Fruit fly (Drosophila melanogaster) whole organism, embryonic: Measurements from ENCODE around the gene Cdc14.
A peak's percentile ranks its signal among the peaks of the same experiment; 100 is the strongest.

Experiments used
- Abd-B ChIP-seq: fragments of 200-800 bp; sonication (Bioruptor generic); optimal IDR thresholded peaks from 2 replicates; lab custom pipeline; 2018; ENCODE audit warnings: missing biosample characterization, mild to moderate bottlenecking, missing genetic modification characterization, moderate library complexity
- CG10274 ChIP-seq: fragments of 200-800 bp; sonication (Bioruptor generic); optimal IDR thresholded peaks from 3 replicates; lab custom pipeline; 2017; ENCODE audit warnings: missing biosample characterization, mild to moderate bottlenecking, missing genetic modification characterization
- CG12659 ChIP-seq: fragments of 200-800 bp; sonication (Bioruptor generic); optimal IDR thresholded peaks from 3 replicates; lab custom pipeline; 2017; ENCODE audit warnings: mild to moderate bottlenecking, missing biosample characterization, missing genetic modification reagents, missing genetic modification characterization
- CG13287 ChIP-seq: fragments of 200-800 bp; sonication (Bioruptor generic); IDR thresholded peaks from 2 replicates; pipeline ENCODE4 v1.3.6; 2022; ENCODE audit warnings: missing biosample characterization, missing genetic modification characterization; ENCODE audit not compliant: partially characterized antibody
- CG13296 ChIP-seq: fragments of 200-800 bp; sonication (Bioruptor generic); optimal IDR thresholded peaks from 3 replicates; lab custom pipeline; 2018; ENCODE audit warnings: missing biosample characterization, mild to moderate bottlenecking, missing genetic modification characterization
- CG1529 ChIP-seq: fragments of 200-800 bp; sonication (Bioruptor generic); optimal IDR thresholded peaks from 3 replicates; lab custom pipeline; 2018; ENCODE audit warnings: missing biosample characterization, missing genetic modification characterization
- CG16815 ChIP-seq: fragments of 200-800 bp; sonication (Bioruptor generic); optimal IDR thresholded peaks from 3 replicates; lab custom pipeline; 2017; ENCODE audit warnings: missing biosample characterization, mild to moderate bottlenecking, missing genetic modification characterization
- CG17328 ChIP-seq: fragments of 200-800 bp; sonication (Bioruptor generic); IDR thresholded peaks from 2 replicates; pipeline ENCODE4 v1.3.6; 2022; ENCODE audit warnings: missing biosample characterization, missing genetic modification characterization
- CG17361 ChIP-seq: fragments of 200-800 bp; sonication (Bioruptor generic); IDR thresholded peaks from 3 replicates; pipeline ENCODE4 v1.3.6; 2022; ENCODE audit warnings: missing biosample characterization, missing genetic modification characterization
- CG2129 ChIP-seq: fragments of 200-800 bp; sonication (Bioruptor generic); IDR thresholded peaks from 2 replicates; pipeline ENCODE4 v1.3.6; 2022; ENCODE audit warnings: missing biosample characterization, missing genetic modification characterization; ENCODE audit not compliant: partially characterized antibody
- CG32532 ChIP-seq: fragments of 200-800 bp; sonication (Bioruptor generic); IDR thresholded peaks from 2 replicates; pipeline ENCODE4 v1.3.6; 2022; ENCODE audit warnings: missing biosample characterization, missing genetic modification characterization
- CG3407 ChIP-seq: fragments of 200-800 bp; sonication (Bioruptor generic); optimal IDR thresholded peaks from 2 replicates; lab custom pipeline; 2018; ENCODE audit warnings: missing biosample characterization, mild to moderate bottlenecking, missing genetic modification characterization
- CG4328 ChIP-seq: fragments of 200-800 bp; sonication (Bioruptor generic); optimal IDR thresholded peaks from 3 replicates; lab custom pipeline; 2017; ENCODE audit warnings: missing biosample characterization, missing genetic modification reagents, missing genetic modification characterization
- CG4617 ChIP-seq: fragments of 200-800 bp; sonication (Bioruptor generic); optimal IDR thresholded peaks from 3 replicates; lab custom pipeline; 2016; ENCODE audit warnings: missing biosample characterization, missing genetic modification characterization, borderline replicate concordance
- CG6689 ChIP-seq: fragments of 200-800 bp; sonication (Bioruptor generic); IDR thresholded peaks from 2 replicates; pipeline ENCODE4 v1.3.6; 2022; ENCODE audit warnings: missing biosample characterization, missing genetic modification characterization
- CG6791 ChIP-seq: fragments of 200-800 bp; sonication (Bioruptor generic); IDR thresholded peaks from 3 replicates; pipeline ENCODE4 v1.3.6; 2022; ENCODE audit warnings: missing biosample characterization, missing genetic modification characterization; ENCODE audit not compliant: partially characterized antibody
- CG7372 ChIP-seq: fragments of 200-800 bp; sonication (Bioruptor generic); IDR thresholded peaks from 2 replicates; pipeline ENCODE4 v1.3.6; 2022; ENCODE audit warnings: missing biosample characterization, missing genetic modification characterization
- CG7745 ChIP-seq: fragments of 200-800 bp; sonication (Bioruptor generic); optimal IDR thresholded peaks from 2 replicates; lab custom pipeline; 2018; ENCODE audit warnings: missing biosample characterization, mild to moderate bottlenecking, missing genetic modification characterization, moderate library complexity
- CG7786 ChIP-seq: fragments of 200-800 bp; sonication (Bioruptor generic); optimal IDR thresholded peaks from 2 replicates; lab custom pipeline; 2016; ENCODE audit warnings: missing biosample characterization, missing genetic modification characterization
- CG7963 ChIP-seq: fragments of 200-800 bp; sonication (Bioruptor generic); IDR thresholded peaks from 3 replicates; pipeline ENCODE4 v1.3.6; 2022; ENCODE audit warnings: missing biosample characterization, missing genetic modification characterization; ENCODE audit not compliant: partially characterized antibody
- CG8478 ChIP-seq: fragments of >200 bp; optimal IDR thresholded peaks from 2 replicates; lab custom pipeline; 2018
- CG9817 ChIP-seq: fragments of 200-800 bp; sonication (Bioruptor generic); optimal IDR thresholded peaks from 2 replicates; lab custom pipeline; 2018; ENCODE audit warnings: missing biosample characterization, mild to moderate bottlenecking, missing genetic modification characterization, moderate library complexity
- Deaf1 ChIP-seq: fragments of 200-800 bp; optimal IDR thresholded peaks from 3 replicates; lab custom pipeline; 2019; ENCODE audit warnings: missing biosample characterization, mild to moderate bottlenecking, missing genetic modification characterization, moderate library complexity
- Drgx ChIP-seq: fragments of 200-800 bp; sonication (Bioruptor generic); IDR thresholded peaks from 2 replicates; pipeline ENCODE4 v1.3.6; 2022; ENCODE audit warnings: missing biosample characterization, missing genetic modification characterization
- Gug ChIP-seq: fragments of 200-800 bp; sonication (Bioruptor generic); IDR thresholded peaks from 4 replicates; pipeline ENCODE4 v1.3.6; 2022; ENCODE audit warnings: missing biosample characterization, missing genetic modification characterization
- HHEX ChIP-seq: fragments of 200-800 bp; sonication (Bioruptor generic); optimal IDR thresholded peaks from 3 replicates; lab custom pipeline; 2017; ENCODE audit warnings: missing biosample characterization, mild to moderate bottlenecking, missing genetic modification characterization, missing genetic modification reagents
- Hand ChIP-seq: fragments of 200-800 bp; sonication (Bioruptor generic); optimal IDR thresholded peaks from 2 replicates; lab custom pipeline; 2017; ENCODE audit warnings: mild to moderate bottlenecking, missing biosample characterization, missing genetic modification reagents, missing genetic modification characterization
- NC2α ChIP-seq: fragments of 200-800 bp; sonication (Bioruptor generic); optimal IDR thresholded peaks from 2 replicates; lab custom pipeline; 2016; ENCODE audit warnings: missing biosample characterization, missing genetic modification characterization
- Oaz ChIP-seq: fragments of 200-800 bp; sonication (Bioruptor generic); IDR thresholded peaks from 2 replicates; pipeline ENCODE4 v1.3.6; 2022; ENCODE audit warnings: missing biosample characterization, missing genetic modification characterization
- Pdp1 ChIP-seq, 2 experiments: fragments of 200-800 bp; sonication (Bioruptor generic); optimal IDR thresholded peaks; 3 replicates each; lab custom pipeline; 2016; ENCODE audit warnings: missing biosample characterization in 2 of 2, missing genetic modification characterization in 2 of 2, mild to moderate bottlenecking in 1 of 2, moderate library complexity in 1 of 2
- Scr ChIP-seq: fragments of 200-800 bp; sonication (Bioruptor generic); IDR thresholded peaks from 2 replicates; pipeline ENCODE4 v1.3.6; 2022; ENCODE audit warnings: missing biosample characterization, missing genetic modification characterization; ENCODE audit not compliant: partially characterized antibody
- Side ChIP-seq: fragments of 200-800 bp; sonication (Bioruptor generic); optimal IDR thresholded peaks from 2 replicates; lab custom pipeline; 2016; ENCODE audit warnings: missing biosample characterization, missing genetic modification characterization
- Six4 ChIP-seq: fragments of 200-800 bp; sonication (Bioruptor generic); optimal IDR thresholded peaks from 2 replicates; lab custom pipeline; 2016; ENCODE audit warnings: missing biosample characterization, missing genetic modification characterization
- Xbp1 ChIP-seq: fragments of 200-800 bp; sonication (Bioruptor generic); optimal IDR thresholded peaks from 3 replicates; lab custom pipeline; 2016; ENCODE audit warnings: missing biosample characterization, mild to moderate bottlenecking, missing genetic modification characterization
- abd-A ChIP-seq: fragments of 200-800 bp; sonication (Bioruptor generic); optimal IDR thresholded peaks from 3 replicates; lab custom pipeline; 2019; ENCODE audit warnings: missing biosample characterization, mild to moderate bottlenecking, missing genetic modification characterization, moderate library complexity
- cas ChIP-seq: fragments of 200-800 bp; sonication (Bioruptor generic); IDR thresholded peaks from 2 replicates; pipeline ENCODE4 v1.3.6; 2022; ENCODE audit warnings: missing biosample characterization, missing genetic modification characterization
- croc ChIP-seq: fragments of 200-800 bp; sonication (Bioruptor generic); conservative IDR thresholded peaks from 3 replicates; pipeline ENCODE4 v1.3.6; 2022; ENCODE audit warnings: missing biosample characterization, missing genetic modification characterization
- dpn ChIP-seq, 2 experiments: fragments of 200-800 bp; sonication (Bioruptor generic); optimal IDR thresholded peaks; 3 replicates each; lab custom pipeline; 2016; ENCODE audit warnings: missing biosample characterization in 2 of 2, missing genetic modification characterization in 2 of 2
- emc ChIP-seq: fragments of 200-800 bp; sonication (Bioruptor generic); optimal IDR thresholded peaks from 2 replicates; lab custom pipeline; 2016; ENCODE audit warnings: missing biosample characterization, missing genetic modification characterization
- exex ChIP-seq: fragments of 200-800 bp; sonication (Bioruptor generic); optimal IDR thresholded peaks from 4 replicates; lab custom pipeline; 2018; ENCODE audit warnings: missing biosample characterization, mild to moderate bottlenecking, missing genetic modification characterization, moderate library complexity
- h ChIP-seq: fragments of >200 bp; optimal IDR thresholded peaks from 2 replicates; lab custom pipeline; 2017
- hb ChIP-seq: fragments of 200-800 bp; sonication (Bioruptor generic); IDR thresholded peaks from 3 replicates; pipeline ENCODE4 v1.3.6; 2022; ENCODE audit warnings: missing biosample characterization, missing genetic modification characterization; ENCODE audit not compliant: partially characterized antibody
- otp ChIP-seq: fragments of 200-800 bp; sonication (Bioruptor generic); IDR thresholded peaks from 3 replicates; pipeline ENCODE4, ENCODE4 v1.3.6; 2022; ENCODE audit warnings: missing biosample characterization, missing genetic modification characterization
- phol ChIP-seq: fragments of 200-800 bp; sonication (Bioruptor generic); optimal IDR thresholded peaks from 3 replicates; lab custom pipeline; 2018; ENCODE audit warnings: missing biosample characterization, mild to moderate bottlenecking, missing genetic modification characterization, moderate library complexity
- run ChIP-seq: fragments of 200-800 bp; sonication (Bioruptor generic); optimal IDR thresholded peaks from 3 replicates; lab custom pipeline; 2018; ENCODE audit warnings: missing biosample characterization, mild to moderate bottlenecking, missing genetic modification characterization
- sim ChIP-seq: fragments of 200-800 bp; sonication (Bioruptor generic); IDR thresholded peaks from 2 replicates; pipeline ENCODE4 v1.3.6; 2022; ENCODE audit warnings: missing biosample characterization, missing genetic modification characterization
- sr ChIP-seq: fragments of 200-800 bp; sonication (Bioruptor generic); IDR thresholded peaks from 3 replicates; pipeline ENCODE4 v1.3.6; 2022; ENCODE audit warnings: missing biosample characterization, missing genetic modification characterization
- stc ChIP-seq: fragments of 200-800 bp; sonication (Bioruptor generic); IDR thresholded peaks from 2 replicates; pipeline ENCODE4 v1.3.6; 2022; ENCODE audit warnings: missing biosample characterization, missing genetic modification characterization
- tin ChIP-seq: fragments of 200-800 bp; sonication (Bioruptor generic); optimal IDR thresholded peaks from 3 replicates; lab custom pipeline; 2016; ENCODE audit warnings: missing biosample characterization, missing genetic modification characterization
- vfl ChIP-seq: fragments of 200-800 bp; sonication (Bioruptor generic); optimal IDR thresholded peaks from 2 replicates; lab custom pipeline; 2016; ENCODE audit warnings: missing biosample characterization, missing genetic modification characterization
- yki ChIP-seq: fragments of >200 bp; optimal IDR thresholded peaks from 3 replicates; lab custom pipeline; 2018
- zen ChIP-seq: fragments of 200-800 bp; sonication (Bioruptor generic); optimal IDR thresholded peaks from 3 replicates; lab custom pipeline; 2018; ENCODE audit warnings: missing biosample characterization, mild to moderate bottlenecking, missing genetic modification characterization, moderate library complexity

The Cdc14 gene

DNA sequence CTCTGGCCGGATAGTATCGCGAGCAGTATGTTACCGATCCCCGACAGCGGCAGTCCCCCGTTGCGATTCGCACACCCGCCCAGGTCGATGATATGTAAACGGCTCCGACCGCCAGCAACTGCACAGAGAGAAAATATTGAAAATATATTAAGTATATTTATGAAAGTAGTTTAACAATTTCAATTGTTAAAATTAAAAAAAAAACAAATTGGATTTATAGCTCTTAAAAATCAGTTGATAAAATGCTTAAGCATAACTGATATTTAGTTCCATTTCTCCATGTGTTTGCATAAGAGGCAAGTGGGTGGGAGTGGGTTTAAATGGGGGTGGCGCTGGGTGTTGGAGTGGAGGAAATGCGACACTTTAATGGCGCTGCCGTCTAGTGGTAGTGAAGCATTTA, 39.0 kb upstream of the Cdc14 start (continued):
- no peak for TF ChIP-seq CG2129 (GFP tag; lab: Robert Waterston, UW)
- no peak for TF ChIP-seq tin (GFP tag; lab: Kevin White, UChicago)
- no peak for TF ChIP-seq run (tag; lab: Kevin White, UChicago)
- TF ChIP-seq Deaf1 (tag; lab: Kevin White, UChicago) = no peak
- TF ChIP-seq CG12659 (GFP tag; lab: Kevin White, UChicago) = peak; percentile 6
- TF ChIP-seq Xbp1 (GFP tag; lab: Kevin White, UChicago) = no peak
- no peak for TF ChIP-seq zen (tag; lab: Kevin White, UChicago)
- TF ChIP-seq Abd-B = no peak
- TF ChIP-seq CG7372 (GFP tag; lab: Robert Waterston, UW) = no peak
- no peak; the same call in 1 of the 2 replicates for TF ChIP-seq CG32532 (GFP tag; lab: Robert Waterston, UW)
- TF ChIP-seq CG17361 = no peak
- no peak for TF ChIP-seq CG13287 (GFP tag; lab: Robert Waterston, UW)
- no peak for TF ChIP-seq Oaz (GFP tag; lab: Robert Waterston, UW)
- TF ChIP-seq stc (GFP tag; lab: Robert Waterston, UW) = no peak
- TF ChIP-seq CG8478 (lab: Kevin White, UChicago) = no peak
- TF ChIP-seq CG6791 (GFP tag; lab: Robert Waterston, UW) = no peak
- 0 out of 3 replicates have a peak, but pooled peaks have one; percentile 11 for TF ChIP-seq otp (GFP tag; lab: Robert Waterston, UW)
- TF ChIP-seq CG13296 (GFP tag; lab: Kevin White, UChicago) = no peak
- no peak for TF ChIP-seq croc (GFP tag; lab: Robert Waterston, UW)
- TF ChIP-seq Six4 (GFP tag; lab: Kevin White, UChicago) = no peak
- TF ChIP-seq CG16815 (GFP tag; lab: Kevin White, UChicago) = no peak
- TF ChIP-seq CG9817 (tag; lab: Kevin White, UChicago) = peak; percentile 23
- no peak for TF ChIP-seq CG7963 (GFP tag; lab: Robert Waterston, UW)
- TF ChIP-seq emc (GFP tag; lab: Kevin White, UChicago) = no peak
- peak; percentile 7 for TF ChIP-seq Hand
- no peak for TF ChIP-seq sim
- TF ChIP-seq CG3407 (GFP tag; lab: Kevin White, UChicago) = no peak
- peak; percentile 4 for TF ChIP-seq phol
- TF ChIP-seq sr (GFP tag; lab: Robert Waterston, UW) = no peak
- no peak for TF ChIP-seq CG7786 (GFP tag; lab: Kevin White, UChicago)
- TF ChIP-seq Scr = no peak
- no peak for TF ChIP-seq vfl (GFP tag; lab: Kevin White, UChicago)
- TF ChIP-seq CG17328 = 0 out of 2 replicates have a peak, but pooled peaks have one; percentile 32
- no peak for TF ChIP-seq dpn (GFP tag; optimal IDR thresholded peaks at IDR 0.05; lab: Kevin White, UChicago)
- TF ChIP-seq CG1529 (GFP tag; lab: Kevin White, UChicago) = no peak
- no peak for TF ChIP-seq Side (GFP tag; lab: Kevin White, UChicago)
- no peak for TF ChIP-seq abd-A (tag; lab: Kevin White, UChicago)
- no peak for TF ChIP-seq CG10274 (GFP tag; lab: Kevin White, UChicago)
- no peak for TF ChIP-seq CG4328 (GFP tag; lab: Kevin White, UChicago)
- TF ChIP-seq hb = no peak
- TF ChIP-seq NC2α (GFP tag; lab: Kevin White, UChicago) = no peak
- no peak for TF ChIP-seq cas (GFP tag; lab: Robert Waterston, UW)
- no peak for TF ChIP-seq CG4617 (GFP tag; lab: Kevin White, UChicago)
- no peak for TF ChIP-seq exex (tag; lab: Kevin White, UChicago)
- TF ChIP-seq Gug (GFP tag; lab: Robert Waterston, UW) = no peak
- TF ChIP-seq HHEX (GFP tag; lab: Kevin White, UChicago) = no peak
- no peak for TF ChIP-seq yki
- no peak for TF ChIP-seq CG7745 (tag; lab: Kevin White, UChicago)
- no peak for TF ChIP-seq h (lab: Kevin White, UChicago)
- peak; percentile 20; the same call in 1 of the 2 replicates for TF ChIP-seq Drgx (GFP tag; lab: Robert Waterston, UW)
- TF ChIP-seq Pdp1 (GFP tag; optimal IDR thresholded peaks at IDR 0.05; lab: Kevin White, UChicago) = no peak
- TF ChIP-seq CG6689 = peak; percentile 22; the same call in 1 of the 2 replicates
